Fruit fly (Drosophila melanogaster) S2 (cell line): Measurements from ENCODE around the gene Sh.

Source experiments
- CG8478 ChIP-seq: fragments of >200 bp; optimal IDR thresholded peaks from 2 replicates; lab custom pipeline; 2018
- CTCF ChIP-seq, 2 experiments: fragments of >200 bp; optimal IDR thresholded peaks; 2 replicates each; lab custom pipeline; 2018

DNA sequence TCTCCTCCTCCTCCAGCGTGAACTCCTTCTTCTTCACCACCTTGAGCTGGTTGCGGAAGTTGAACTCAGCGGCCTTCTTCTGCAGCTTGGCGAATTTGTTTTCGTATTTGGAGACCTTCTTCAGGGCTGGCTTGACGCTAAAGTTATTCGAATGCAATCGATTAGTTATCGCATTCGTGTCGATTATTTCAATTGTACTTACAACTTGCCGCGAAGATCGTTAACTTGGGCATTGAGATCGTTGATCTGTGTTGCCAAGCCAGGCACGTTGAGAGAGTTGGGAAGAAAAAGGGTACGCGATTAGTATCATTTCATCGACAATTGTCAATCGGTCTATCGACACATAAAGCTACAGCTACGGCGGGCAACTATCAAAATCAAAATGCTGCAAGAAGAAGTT lies 43.6 kb upstream of the Sh start:
- TF ChIP-seq CTCF (optimal IDR thresholded peaks at IDR 0.05; lab: Kevin White, UChicago) (no peak), CG8478 (lab: Kevin White, UChicago) (no peak)
